Worm (Caenorhabditis elegans) whole organism, late embryonic: Measurements from ENCODE around the gene ccm-3.

Experiments used
- K09A11.1 ChIP-seq: sonication (generic microtip); optimal IDR thresholded peaks from 2 replicates; lab custom pipeline; 2017; ENCODE audit warnings: antibody characterized with exemption, mild to moderate bottlenecking, missing genetic modification characterization, missing compliant biosample characterization; ENCODE audit not compliant: insufficient read depth
- T23F11.4 ChIP-seq: fragments of 200-800 bp; sonication (Bioruptor generic); optimal IDR thresholded peaks from 2 replicates; lab custom pipeline; 2018; ENCODE audit warnings: mild to moderate bottlenecking, missing genetic modification characterization, missing compliant biosample characterization
- Y22D7AL.16 ChIP-seq: sonication (generic microtip); optimal IDR thresholded peaks from 2 replicates; lab custom pipeline; 2016; ENCODE audit warnings: missing genetic modification characterization, missing compliant biosample characterization
- ahr-1 ChIP-seq: sonication (generic microtip); optimal IDR thresholded peaks from 2 replicates; lab custom pipeline; 2016; ENCODE audit warnings: missing genetic modification characterization, missing compliant biosample characterization
- ceh-14 ChIP-seq: sonication (generic microtip); optimal IDR thresholded peaks from 2 replicates; lab custom pipeline; 2016; ENCODE audit warnings: missing genotype, missing genetic modification characterization, missing compliant biosample characterization
- ceh-18 ChIP-seq: sonication (generic microtip); optimal IDR thresholded peaks from 2 replicates; lab custom pipeline; 2016; ENCODE audit warnings: missing genetic modification characterization, missing compliant biosample characterization
- ceh-2 ChIP-seq: sonication (generic microtip); optimal IDR thresholded peaks from 2 replicates; lab custom pipeline; 2016; ENCODE audit warnings: missing genotype, missing genetic modification characterization, missing compliant biosample characterization
- ceh-31 ChIP-seq: sonication (generic microtip); optimal IDR thresholded peaks from 2 replicates; lab custom pipeline; 2016; ENCODE audit warnings: missing genetic modification characterization, missing compliant biosample characterization
- ceh-48 ChIP-seq: sonication (generic microtip); optimal IDR thresholded peaks from 2 replicates; lab custom pipeline; 2016; ENCODE audit warnings: missing genetic modification characterization, inconsistent platforms, missing compliant biosample characterization
- dmd-4 ChIP-seq: sonication (generic microtip); optimal IDR thresholded peaks from 2 replicates; lab custom pipeline; 2016; ENCODE audit warnings: borderline replicate concordance, missing genetic modification characterization, missing compliant biosample characterization
- dve-1 ChIP-seq: sonication (generic microtip); optimal IDR thresholded peaks from 2 replicates; lab custom pipeline; 2017; ENCODE audit warnings: antibody characterized with exemption, mild to moderate bottlenecking, missing genetic modification characterization, missing compliant biosample characterization
- elt-2 ChIP-seq: sonication (generic microtip); optimal IDR thresholded peaks from 2 replicates; lab custom pipeline; 2016; ENCODE audit warnings: missing genetic modification reagents, missing genetic modification characterization, missing compliant biosample characterization
- elt-4 ChIP-seq: sonication (generic microtip); optimal IDR thresholded peaks from 2 replicates; lab custom pipeline; 2016; ENCODE audit warnings: missing genetic modification characterization, missing compliant biosample characterization
- ets-4 ChIP-seq: sonication (generic microtip); optimal IDR thresholded peaks from 2 replicates; lab custom pipeline; 2016; ENCODE audit warnings: missing genetic modification characterization, missing compliant biosample characterization
- fax-1 ChIP-seq: sonication (generic microtip); optimal IDR thresholded peaks from 2 replicates; lab custom pipeline; 2016; ENCODE audit warnings: missing genotype, missing genetic modification characterization, missing compliant biosample characterization
- fkh-10 ChIP-seq: fragments of 150-350 bp; optimal IDR thresholded peaks from 2 replicates; lab custom pipeline; 2014; ENCODE audit warnings: missing biosample characterization, missing genetic modification reagents, missing genetic modification characterization
- gmeb-2 ChIP-seq: sonication (generic microtip); optimal IDR thresholded peaks from 2 replicates; lab custom pipeline; 2016; ENCODE audit warnings: missing genetic modification characterization, inconsistent platforms, missing compliant biosample characterization
- hlh-15 ChIP-seq: sonication (generic microtip); optimal IDR thresholded peaks from 2 replicates; lab custom pipeline; 2016; ENCODE audit warnings: missing genetic modification characterization, missing compliant biosample characterization
- hlh-30 ChIP-seq: sonication (generic microtip); optimal IDR thresholded peaks from 2 replicates; lab custom pipeline; 2017; ENCODE audit warnings: antibody characterized with exemption, missing genetic modification characterization, missing compliant biosample characterization; ENCODE audit not compliant: insufficient read depth
- hlh-8 ChIP-seq: sonication (generic microtip); optimal IDR thresholded peaks from 2 replicates; lab custom pipeline; 2016; ENCODE audit warnings: missing genotype, missing genetic modification characterization, missing compliant biosample characterization
- lin-11 ChIP-seq: fragments of 200-800 bp; sonication (Bioruptor generic); optimal IDR thresholded peaks from 2 replicates; lab custom pipeline; 2018; ENCODE audit warnings: mild to moderate bottlenecking, missing genetic modification characterization, missing compliant biosample characterization
- madf-2 ChIP-seq: sonication (generic microtip); optimal IDR thresholded peaks from 2 replicates; lab custom pipeline; 2017; ENCODE audit warnings: missing genetic modification characterization, missing compliant biosample characterization
- mec-3 ChIP-seq: sonication (generic microtip); optimal IDR thresholded peaks from 2 replicates; lab custom pipeline; 2016; ENCODE audit warnings: borderline replicate concordance, missing genetic modification characterization, missing compliant biosample characterization
- nfya-1 ChIP-seq: sonication (generic microtip); optimal IDR thresholded peaks from 2 replicates; lab custom pipeline; 2017; ENCODE audit warnings: missing genetic modification characterization, mild to moderate bottlenecking, missing compliant biosample characterization, antibody characterized with exemption, moderate library complexity
- npax-4 ChIP-seq: sonication (generic microtip); optimal IDR thresholded peaks from 2 replicates; lab custom pipeline; 2016; ENCODE audit warnings: missing genetic modification characterization, missing compliant biosample characterization
- pag-3 ChIP-seq: sonication (generic microtip); optimal IDR thresholded peaks from 2 replicates; lab custom pipeline; 2016; ENCODE audit warnings: missing compliant biosample characterization, missing genetic modification characterization, borderline replicate concordance
- pat-9 ChIP-seq: fragments of 200-800 bp; sonication (Bioruptor generic); optimal IDR thresholded peaks from 2 replicates; lab custom pipeline; 2018; ENCODE audit warnings: mild to moderate bottlenecking, missing genetic modification characterization, moderate library complexity, missing compliant biosample characterization
- pax-1 ChIP-seq: fragments of 150-350 bp; optimal IDR thresholded peaks from 2 replicates; lab custom pipeline; 2014; ENCODE audit warnings: missing biosample characterization, missing genetic modification characterization
- pqm-1 ChIP-seq: sonication (generic microtip); optimal IDR thresholded peaks from 2 replicates; lab custom pipeline; 2016; ENCODE audit warnings: missing genetic modification characterization, missing compliant biosample characterization
- pros-1 ChIP-seq: fragments of 150-350 bp; optimal IDR thresholded peaks from 2 replicates; lab custom pipeline; 2014; ENCODE audit warnings: missing biosample characterization, missing genetic modification reagents, missing genetic modification characterization
- rnt-1 ChIP-seq: sonication (generic microtip); optimal IDR thresholded peaks from 2 replicates; lab custom pipeline; 2016; ENCODE audit warnings: missing genetic modification characterization, missing compliant biosample characterization
- sdc-2 ChIP-seq: sonication (generic microtip); optimal IDR thresholded peaks from 2 replicates; lab custom pipeline; 2016; ENCODE audit warnings: missing genotype, missing genetic modification characterization, missing compliant biosample characterization
- sox-2 ChIP-seq: fragments of 200-800 bp; sonication (Bioruptor generic); IDR thresholded peaks from 2 replicates; pipeline ENCODE4 v1.3.6; 2022; ENCODE audit warnings: missing genetic modification reagents, missing genetic modification characterization, missing compliant biosample characterization
- sox-4 ChIP-seq: sonication (generic microtip); optimal IDR thresholded peaks from 2 replicates; lab custom pipeline; 2017; ENCODE audit warnings: mild to moderate bottlenecking, missing genetic modification characterization, inconsistent platforms, missing compliant biosample characterization
- syd-9 ChIP-seq: sonication (generic microtip); optimal IDR thresholded peaks from 2 replicates; lab custom pipeline; 2016; ENCODE audit warnings: mild to moderate bottlenecking, missing genetic modification characterization, moderate library complexity, missing compliant biosample characterization
- tbx-2 ChIP-seq: sonication (generic microtip); optimal IDR thresholded peaks from 2 replicates; lab custom pipeline; 2016; ENCODE audit warnings: missing genetic modification characterization, missing compliant biosample characterization
- tbx-7 ChIP-seq: sonication (generic microtip); optimal IDR thresholded peaks from 2 replicates; lab custom pipeline; 2016; ENCODE audit warnings: missing genotype, missing genetic modification characterization, missing compliant biosample characterization
- ttx-3 ChIP-seq: sonication (generic microtip); optimal IDR thresholded peaks from 2 replicates; lab custom pipeline; 2016; ENCODE audit warnings: missing genetic modification reagents, missing genetic modification characterization, missing compliant biosample characterization
- unc-3 ChIP-seq, 2 experiments: fragments of 200-800 bp in 1 of 2; sonication (Bioruptor generic) in 1 of 2; sonication (generic microtip) in 1 of 2; conservative IDR thresholded peaks in 1 of 2; optimal IDR thresholded peaks in 1 of 2; 2 replicates each; pipeline versions ENCODE4 v1.3.6 to Lab custom; 2016 to 2022; ENCODE audit warnings: missing compliant biosample characterization in 2 of 2, missing genetic modification characterization in 2 of 2, missing genetic modification reagents in 1 of 2
- unc-42 ChIP-seq: sonication (generic microtip); optimal IDR thresholded peaks from 2 replicates; lab custom pipeline; 2016; ENCODE audit warnings: missing genotype, missing genetic modification characterization, missing compliant biosample characterization
- unc-55 ChIP-seq: sonication (generic microtip); optimal IDR thresholded peaks from 2 replicates; lab custom pipeline; 2017; ENCODE audit warnings: missing biosample characterization, missing genetic modification reagents, missing genetic modification characterization
- unc-86 ChIP-seq: sonication (generic microtip); optimal IDR thresholded peaks from 2 replicates; lab custom pipeline; 2016; ENCODE audit warnings: missing genetic modification characterization, missing compliant biosample characterization
- ztf-16 ChIP-seq: sonication (generic microtip); optimal IDR thresholded peaks from 2 replicates; lab custom pipeline; 2017; ENCODE audit warnings: missing genetic modification characterization, missing compliant biosample characterization

ccm-3 gene

DNA sequence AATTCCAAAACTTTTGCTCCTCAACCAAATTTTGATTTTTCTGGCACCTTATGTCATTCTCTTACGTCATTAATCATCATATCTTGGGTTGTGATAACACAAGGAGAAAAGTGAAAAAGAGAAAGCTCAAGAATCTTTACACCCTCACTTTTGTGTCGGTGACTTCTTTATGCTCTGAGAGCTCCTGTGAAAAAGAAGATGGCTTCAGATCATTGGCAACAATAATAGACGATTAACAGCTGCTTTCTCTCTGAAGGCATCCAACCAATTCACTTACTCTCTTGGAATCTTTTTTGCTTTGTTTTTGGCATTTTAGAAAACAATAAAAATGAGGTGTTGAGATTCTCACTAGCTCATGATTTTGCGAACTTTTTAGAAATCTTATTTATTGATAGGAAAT lies 37.6 kb downstream of the ccm-3 start:
- TF ChIP-seq elt-4 (tag; lab: Kevin White, UChicago) = no peak
- TF ChIP-seq unc-55 (GFP tag; lab: Kevin White, UChicago) = peak; percentile 13

DNA sequence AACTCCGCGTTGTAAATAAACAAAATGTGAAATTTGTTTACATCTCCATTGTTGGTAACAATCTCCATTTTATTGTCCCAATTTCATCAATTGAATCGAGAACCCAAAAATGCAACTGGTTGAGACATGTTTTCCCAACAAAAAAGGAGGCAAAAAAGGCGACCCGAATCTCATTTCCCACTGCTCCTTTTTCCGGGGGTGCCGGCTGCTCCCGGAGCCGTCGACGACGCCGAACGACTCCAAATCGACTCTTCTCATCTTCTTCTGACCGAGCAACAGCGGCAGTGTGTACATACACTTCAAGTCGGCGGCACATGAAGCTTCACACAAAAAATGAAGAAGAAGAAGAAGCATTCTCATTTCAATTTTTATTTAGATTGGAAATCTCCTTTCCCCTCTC lies 40.6 kb downstream of the ccm-3 start:
- TF ChIP-seq unc-42 (tag; lab: Kevin White, UChicago) = no peak
- TF ChIP-seq nfya-1 (tag; lab: Kevin White, UChicago) = no peak
- no peak for TF ChIP-seq tbx-7 (tag; lab: Kevin White, UChicago)
- TF ChIP-seq pqm-1 (tag; lab: Kevin White, UChicago) = no peak
- no peak for TF ChIP-seq ceh-14 (tag; lab: Kevin White, UChicago)
- TF ChIP-seq unc-86 (tag; lab: Kevin White, UChicago) = no peak
- TF ChIP-seq hlh-8 (tag; lab: Kevin White, UChicago) = no peak
- no peak for TF ChIP-seq mec-3
- TF ChIP-seq fax-1 (tag; lab: Kevin White, UChicago) = no peak
- TF ChIP-seq madf-2 (tag; lab: Kevin White, UChicago) = no peak
- TF ChIP-seq npax-4 = no peak

- TF ChIP-seq pqm-1 (tag; lab: Kevin White, UChicago) (no peak), pax-1 (tag; lab: Kevin White, UChicago) (no peak), elt-2 (no peak), hlh-15 (tag; lab: Kevin White, UChicago) (no peak)
Observed at ce11 chrII:10564578-10564977, 42.5 kb downstream of the ccm-3 start, which contains the start of the genes C06A1.6 and C06A1.7. Gene C06A1.6 (minus strand): TSS chrII:10564678. Gene C06A1.7 (plus strand): TSS chrII:10564891.

- TF ChIP-seq ceh-2 (tag; lab: Kevin White, UChicago) = peak; percentile 74
- peak; percentile 72 for TF ChIP-seq fax-1 (tag; lab: Kevin White, UChicago)
- TF ChIP-seq dve-1 (tag; lab: Kevin White, UChicago) = peak; percentile 99
- TF ChIP-seq pax-1 (tag; lab: Kevin White, UChicago) = peak; percentile 96
- TF ChIP-seq pros-1 = peak; percentile 91
- TF ChIP-seq ceh-31 = peak; percentile 98
- TF ChIP-seq K09A11.1 (tag; lab: Kevin White, UChicago) = peak; percentile 90
- no peak for TF ChIP-seq elt-4 (tag; lab: Kevin White, UChicago)
- TF ChIP-seq fkh-10 (GFP tag; lab: Kevin White, UChicago) = peak; percentile 92
- peak; percentile 100 for TF ChIP-seq ceh-18 (tag; lab: Kevin White, UChicago)
- no peak for TF ChIP-seq mec-3
- peak; percentile 77 for TF ChIP-seq pqm-1 (tag; lab: Kevin White, UChicago)
- peak; percentile 98 for TF ChIP-seq ceh-14 (tag; lab: Kevin White, UChicago)
- TF ChIP-seq sox-4 (tag; lab: Kevin White, UChicago) = peak; percentile 68
- peak; percentile 98 for TF ChIP-seq rnt-1
- TF ChIP-seq unc-3 (GFP tag; conservative IDR thresholded peaks at IDR 0.05; lab: Robert Waterston, UW) = peak; percentile 76
- TF ChIP-seq unc-3 (tag; optimal IDR thresholded peaks at IDR 0.05; lab: Kevin White, UChicago) = peak; percentile 92
- peak; percentile 68 for TF ChIP-seq ttx-3 (tag; lab: Kevin White, UChicago)
- TF ChIP-seq madf-2 (tag; lab: Kevin White, UChicago) = peak; percentile 81
- TF ChIP-seq hlh-30 = peak; percentile 89
- TF ChIP-seq syd-9 (tag; lab: Kevin White, UChicago) = peak; percentile 94
- TF ChIP-seq dmd-4 (tag; lab: Kevin White, UChicago) = peak; percentile 70
- TF ChIP-seq hlh-15 (tag; lab: Kevin White, UChicago) = peak; percentile 35
- peak; percentile 86 for TF ChIP-seq sox-2 (GFP tag; lab: Robert Waterston, UW)
- peak; percentile 61 for TF ChIP-seq ahr-1 (tag; lab: Kevin White, UChicago)
- TF ChIP-seq T23F11.4 (GFP tag; lab: Kevin White, UChicago) = peak; percentile 85
- TF ChIP-seq sdc-2 (tag; lab: Kevin White, UChicago) = peak; percentile 79
- peak; percentile 93 for TF ChIP-seq pag-3 (tag; lab: Kevin White, UChicago)
- peak; percentile 95 for TF ChIP-seq ets-4 (tag; lab: Kevin White, UChicago)
- peak; percentile 99 for TF ChIP-seq nfya-1 (tag; lab: Kevin White, UChicago)
- peak; percentile 81 for TF ChIP-seq ceh-48 (tag; lab: Kevin White, UChicago)
- TF ChIP-seq Y22D7AL.16 = peak; percentile 77
- TF ChIP-seq gmeb-2 (tag; lab: Kevin White, UChicago) = peak; percentile 77
- peak; percentile 99 for TF ChIP-seq tbx-2 (tag; lab: Kevin White, UChicago)
- peak; percentile 92 for TF ChIP-seq pat-9 (tag; lab: Kevin White, UChicago)
- TF ChIP-seq unc-86 (tag; lab: Kevin White, UChicago) = peak; percentile 97
- peak; percentile 68 for TF ChIP-seq tbx-7 (tag; lab: Kevin White, UChicago)
- TF ChIP-seq lin-11 = peak; percentile 70
- peak; percentile 91 for TF ChIP-seq ztf-16
- TF ChIP-seq unc-42 (tag; lab: Kevin White, UChicago) = peak; percentile 100
Observed at ce11 chrII:10563368-10563767, 43.7 kb downstream of the ccm-3 start, which contains the start of gene cdc-48.1. Gene cdc-48.1 (minus strand): TSS chrII:10563407.
